Fruit fly (Drosophila melanogaster) whole organism, embryonic: Measurements from ENCODE around the gene Uck.

Experiments
- Adf1 ChIP-seq: fragments of 200-800 bp; sonication (Bioruptor generic); IDR thresholded peaks from 2 replicates; pipeline ENCODE4 v1.3.6; 2022; ENCODE audit warnings: missing biosample characterization, missing genetic modification characterization
- Aef1 ChIP-seq: fragments of 200-800 bp; sonication (Bioruptor generic); IDR thresholded peaks from 3 replicates; pipeline ENCODE4 v1.3.6; 2022; ENCODE audit warnings: missing biosample characterization, missing genetic modification characterization
- Bdp1 ChIP-seq: fragments of 200-800 bp; sonication (Bioruptor generic); optimal IDR thresholded peaks from 3 replicates; lab custom pipeline; 2016; ENCODE audit warnings: missing biosample characterization, missing genetic modification characterization
- Blimp-1 ChIP-seq: fragments of 200-800 bp; sonication (Bioruptor generic); optimal IDR thresholded peaks from 3 replicates; lab custom pipeline; 2018; ENCODE audit warnings: missing biosample characterization, missing genetic modification characterization, mild to moderate bottlenecking, moderate library complexity, missing genetic modification reagents
- BtbVII ChIP-seq: fragments of 200-800 bp; sonication (Bioruptor generic); optimal IDR thresholded peaks from 3 replicates; lab custom pipeline; 2017; ENCODE audit warnings: missing biosample characterization, mild to moderate bottlenecking, missing genetic modification characterization
- CG10209 ChIP-seq: fragments of 200-800 bp; sonication (Bioruptor generic); optimal IDR thresholded peaks from 3 replicates; lab custom pipeline; 2017; ENCODE audit warnings: missing biosample characterization, mild to moderate bottlenecking, missing genetic modification characterization, missing genetic modification reagents
- CG11085 ChIP-seq: fragments of 200-800 bp; sonication (Bioruptor generic); IDR thresholded peaks from 2 replicates; pipeline ENCODE4 v1.3.6; 2022; ENCODE audit warnings: missing biosample characterization, missing genetic modification characterization
- CG11695 ChIP-seq: fragments of 200-800 bp; sonication (Bioruptor generic); IDR thresholded peaks from 3 replicates; pipeline ENCODE4 v1.3.6; 2022; ENCODE audit warnings: missing biosample characterization, missing genetic modification characterization
- CG12769 ChIP-seq: fragments of 200-800 bp; sonication (Bioruptor generic); optimal IDR thresholded peaks from 2 replicates; lab custom pipeline; 2019; ENCODE audit warnings: missing biosample characterization, mild to moderate bottlenecking, missing genetic modification characterization, moderate library complexity
- CG18476 ChIP-seq: fragments of 200-800 bp; sonication (Bioruptor generic); optimal IDR thresholded peaks from 2 replicates; lab custom pipeline; 2016; ENCODE audit warnings: missing biosample characterization, mild to moderate bottlenecking, missing genetic modification characterization
- CG2678 ChIP-seq: fragments of 200-800 bp; sonication (Bioruptor generic); optimal IDR thresholded peaks from 3 replicates; lab custom pipeline; 2019; ENCODE audit warnings: missing biosample characterization, mild to moderate bottlenecking, missing genetic modification characterization, moderate library complexity
- CG2712 ChIP-seq: fragments of 200-800 bp; optimal IDR thresholded peaks from 3 replicates; lab custom pipeline; 2019; ENCODE audit warnings: missing biosample characterization, mild to moderate bottlenecking, missing genetic modification characterization, moderate library complexity
- CG2875 ChIP-seq: fragments of 200-800 bp; sonication (Bioruptor generic); optimal IDR thresholded peaks from 2 replicates; lab custom pipeline; 2017; ENCODE audit warnings: missing biosample characterization, mild to moderate bottlenecking, missing genetic modification characterization, missing genetic modification reagents
- CG32772 ChIP-seq: fragments of 200-800 bp; sonication (Bioruptor generic); IDR thresholded peaks from 2 replicates; pipeline ENCODE4 v1.3.6; 2022; ENCODE audit warnings: missing biosample characterization, missing genetic modification characterization
- CG3847 ChIP-seq: fragments of 200-800 bp; sonication (Bioruptor generic); IDR thresholded peaks from 2 replicates; pipeline ENCODE4 v1.3.6; 2022; ENCODE audit warnings: missing biosample characterization, missing genetic modification characterization
- CG4730 ChIP-seq: fragments of 200-800 bp; sonication (Bioruptor generic); IDR thresholded peaks from 2 replicates; pipeline ENCODE4 v1.3.6; 2022; ENCODE audit warnings: missing biosample characterization, missing genetic modification characterization
- CG6175 ChIP-seq: fragments of 200-800 bp; sonication (Bioruptor generic); IDR thresholded peaks from 3 replicates; pipeline ENCODE4 v1.3.6; 2022; ENCODE audit warnings: missing biosample characterization, missing genetic modification characterization
- CG7963 ChIP-seq: fragments of 200-800 bp; sonication (Bioruptor generic); IDR thresholded peaks from 3 replicates; pipeline ENCODE4 v1.3.6; 2022; ENCODE audit warnings: missing biosample characterization, missing genetic modification characterization; ENCODE audit not compliant: partially characterized antibody
- CG8359 ChIP-seq: fragments of 200-800 bp; sonication (Bioruptor generic); optimal IDR thresholded peaks from 2 replicates; lab custom pipeline; 2017; ENCODE audit warnings: missing biosample characterization, mild to moderate bottlenecking, missing genetic modification characterization, borderline replicate concordance
- CG8478 ChIP-seq: fragments of >200 bp; optimal IDR thresholded peaks from 2 replicates; lab custom pipeline; 2018
- CG8924 ChIP-seq: fragments of 200-800 bp; optimal IDR thresholded peaks from 3 replicates; lab custom pipeline; 2019; ENCODE audit warnings: missing biosample characterization, mild to moderate bottlenecking, missing genetic modification characterization, moderate library complexity
- CG9609 ChIP-seq: fragments of 200-800 bp; sonication (Bioruptor generic); optimal IDR thresholded peaks from 3 replicates; lab custom pipeline; 2016; ENCODE audit warnings: missing biosample characterization, missing genetic modification characterization
- Camta ChIP-seq: fragments of 200-800 bp; sonication (Bioruptor generic); optimal IDR thresholded peaks from 2 replicates; lab custom pipeline; 2016; ENCODE audit warnings: missing biosample characterization, missing genetic modification characterization
- D19B ChIP-seq: fragments of 200-800 bp; sonication (Bioruptor generic); optimal IDR thresholded peaks from 2 replicates; lab custom pipeline; 2017; ENCODE audit warnings: missing biosample characterization, mild to moderate bottlenecking, missing genetic modification characterization
- Dbx ChIP-seq: fragments of 200-800 bp; sonication (Bioruptor generic); IDR thresholded peaks from 3 replicates; pipeline ENCODE4 v1.3.6; 2022; ENCODE audit warnings: missing biosample characterization, missing genetic modification characterization
- ERR ChIP-seq: fragments of 200-800 bp; sonication (Bioruptor generic); optimal IDR thresholded peaks from 2 replicates; lab custom pipeline; 2016; ENCODE audit warnings: missing biosample characterization, missing genetic modification characterization
- GATAe ChIP-seq: fragments of 200-800 bp; sonication (Bioruptor generic); conservative IDR thresholded peaks from 2 replicates; pipeline ENCODE4 v1.3.6; 2022; ENCODE audit warnings: missing biosample characterization, missing genetic modification characterization
- Gug ChIP-seq: fragments of 200-800 bp; sonication (Bioruptor generic); IDR thresholded peaks from 4 replicates; pipeline ENCODE4 v1.3.6; 2022; ENCODE audit warnings: missing biosample characterization, missing genetic modification characterization
- Hand ChIP-seq: fragments of 200-800 bp; sonication (Bioruptor generic); optimal IDR thresholded peaks from 2 replicates; lab custom pipeline; 2017; ENCODE audit warnings: mild to moderate bottlenecking, missing biosample characterization, missing genetic modification reagents, missing genetic modification characterization
- Hmr ChIP-seq: fragments of 200-800 bp; sonication (Bioruptor generic); optimal IDR thresholded peaks from 3 replicates; lab custom pipeline; 2017; ENCODE audit warnings: mild to moderate bottlenecking, missing biosample characterization, missing genetic modification reagents, missing genetic modification characterization
- Hr51 ChIP-seq, 2 experiments: fragments of 200-800 bp; sonication (Bioruptor generic); optimal IDR thresholded peaks; 2 replicates in 1 of 2; 3 replicates in 1 of 2; lab custom pipeline; 2016 to 2018; ENCODE audit warnings: missing biosample characterization in 2 of 2, missing genetic modification characterization in 2 of 2, mild to moderate bottlenecking in 1 of 2, moderate library complexity in 1 of 2
- Kr ChIP-seq: fragments of 200-800 bp; sonication (Bioruptor generic); optimal IDR thresholded peaks from 2 replicates; lab custom pipeline; 2017; ENCODE audit warnings: missing biosample characterization, mild to moderate bottlenecking, missing genetic modification characterization
- Lim3 ChIP-seq: fragments of 200-800 bp; sonication (Bioruptor generic); IDR thresholded peaks from 2 replicates; pipeline ENCODE4 v1.3.6; 2022; ENCODE audit warnings: missing biosample characterization, missing genetic modification characterization
- Mad ChIP-seq: fragments of 200-800 bp; sonication (Bioruptor generic); optimal IDR thresholded peaks from 2 replicates; lab custom pipeline; 2016; ENCODE audit warnings: missing biosample characterization, missing genetic modification characterization
- Nf-YA ChIP-seq: fragments of 200-800 bp; sonication (Bioruptor generic); IDR thresholded peaks from 2 replicates; pipeline ENCODE4 v1.3.6; 2022; ENCODE audit warnings: missing biosample characterization, missing genetic modification characterization
- Rx ChIP-seq: fragments of 200-800 bp; sonication (Bioruptor generic); IDR thresholded peaks from 2 replicates; pipeline ENCODE4 v1.3.6; 2022; ENCODE audit warnings: missing biosample characterization, missing genetic modification characterization
- Xrp1 ChIP-seq: fragments of 200-800 bp; sonication (Bioruptor generic); IDR thresholded peaks from 2 replicates; pipeline ENCODE4 v1.3.6; 2022; ENCODE audit warnings: missing biosample characterization, missing genetic modification characterization
- abd-A ChIP-seq: fragments of 200-800 bp; sonication (Bioruptor generic); optimal IDR thresholded peaks from 3 replicates; lab custom pipeline; 2019; ENCODE audit warnings: missing biosample characterization, mild to moderate bottlenecking, missing genetic modification characterization, moderate library complexity
- ci ChIP-seq: fragments of 200-800 bp; sonication (Bioruptor generic); IDR thresholded peaks from 3 replicates; pipeline ENCODE4 v1.3.6; 2022; ENCODE audit warnings: missing biosample characterization, missing genetic modification characterization
- fd102C ChIP-seq: fragments of 200-800 bp; sonication (Bioruptor generic); optimal IDR thresholded peaks from 2 replicates; lab custom pipeline; 2018; ENCODE audit warnings: missing biosample characterization, mild to moderate bottlenecking, missing genetic modification characterization, moderate library complexity
- ftz-f1 ChIP-seq: fragments of 200-800 bp; sonication (Bioruptor generic); optimal IDR thresholded peaks from 2 replicates; lab custom pipeline; 2016; ENCODE audit warnings: missing biosample characterization, missing genetic modification characterization
- gem ChIP-seq: fragments of 200-800 bp; sonication (Bioruptor generic); optimal IDR thresholded peaks from 2 replicates; lab custom pipeline; 2019; ENCODE audit warnings: missing biosample characterization, mild to moderate bottlenecking, missing genetic modification characterization, moderate library complexity
- gsb ChIP-seq: fragments of 200-800 bp; sonication (Bioruptor generic); IDR thresholded peaks from 2 replicates; pipeline ENCODE4 v1.3.6; 2022; ENCODE audit warnings: missing biosample characterization, missing genetic modification characterization
- kah ChIP-seq: fragments of 200-800 bp; sonication (Bioruptor generic); optimal IDR thresholded peaks from 2 replicates; lab custom pipeline; 2018; ENCODE audit warnings: missing biosample characterization, mild to moderate bottlenecking, missing genetic modification characterization
- lola ChIP-seq, 3 experiments: fragments of >200 bp in 2 of 3; fragments of 200-800 bp in 1 of 3; sonication (Bioruptor generic) in 1 of 3; optimal IDR thresholded peaks; 2 replicates each; lab custom pipeline; 2017 to 2019; ENCODE audit warnings: missing biosample characterization in 3 of 3, missing genetic modification characterization in 3 of 3, mild to moderate bottlenecking in 1 of 3, moderate library complexity in 1 of 3
- otp ChIP-seq: fragments of 200-800 bp; sonication (Bioruptor generic); IDR thresholded peaks from 3 replicates; pipeline ENCODE4, ENCODE4 v1.3.6; 2022; ENCODE audit warnings: missing biosample characterization, missing genetic modification characterization
- pb ChIP-seq: fragments of 200-800 bp; sonication (Bioruptor generic); optimal IDR thresholded peaks from 3 replicates; lab custom pipeline; 2016; ENCODE audit warnings: missing biosample characterization, missing genetic modification characterization
- peb ChIP-seq: fragments of 200-800 bp; sonication (Bioruptor generic); IDR thresholded peaks from 2 replicates; pipeline ENCODE4 v1.3.6; 2022; ENCODE audit warnings: missing biosample characterization, missing genetic modification characterization
- row ChIP-seq: fragments of 200-800 bp; sonication (Bioruptor generic); IDR thresholded peaks from 3 replicates; pipeline ENCODE4 v1.3.6; 2022; ENCODE audit warnings: missing biosample characterization, missing genetic modification characterization
- ssp ChIP-seq: fragments of 200-800 bp; sonication (Bioruptor generic); IDR thresholded peaks from 2 replicates; pipeline ENCODE4 v1.3.6; 2022; ENCODE audit warnings: missing biosample characterization, missing genetic modification characterization
- tio ChIP-seq: fragments of 200-800 bp; sonication (Bioruptor generic); optimal IDR thresholded peaks from 2 replicates; lab custom pipeline; 2017; ENCODE audit warnings: missing biosample characterization, missing genetic modification characterization, inconsistent platforms
- twi ChIP-seq: fragments of 200-800 bp; optimal IDR thresholded peaks from 2 replicates; lab custom pipeline; 2019; ENCODE audit warnings: missing biosample characterization, mild to moderate bottlenecking, missing genetic modification characterization, moderate library complexity
- vvl ChIP-seq: fragments of 200-800 bp; sonication (Bioruptor generic); IDR thresholded peaks from 2 replicates; pipeline ENCODE4 v1.3.6; 2022; ENCODE audit warnings: missing biosample characterization, missing genetic modification characterization

Uck gene

dm6 chr3R:24293171-24293570 is 3.2 kb downstream of the Uck start (continued):
- no peak for TF ChIP-seq gsb (GFP tag; lab: Robert Waterston, UW)
- peak; percentile 62 for TF ChIP-seq CG2875 (GFP tag; lab: Kevin White, UChicago)
- no peak for TF ChIP-seq Camta (GFP tag; lab: Kevin White, UChicago)
- TF ChIP-seq Gug (GFP tag; lab: Robert Waterston, UW), result no peak
- TF ChIP-seq Rx (GFP tag; lab: Robert Waterston, UW), result no peak
- TF ChIP-seq BtbVII, result no peak
- TF ChIP-seq Blimp-1 (GFP tag; lab: Kevin White, UChicago), result peak; percentile 71
- no peak for TF ChIP-seq CG18476 (GFP tag; lab: Kevin White, UChicago)
- TF ChIP-seq CG9609 (GFP tag; lab: Kevin White, UChicago), result no peak
- no peak for TF ChIP-seq D19B (GFP tag; lab: Kevin White, UChicago)
- TF ChIP-seq Nf-YA, result no peak
- no peak for TF ChIP-seq abd-A (tag; lab: Kevin White, UChicago)
- peak; percentile 54 for TF ChIP-seq CG2712 (tag; lab: Kevin White, UChicago)
- no peak for TF ChIP-seq pb (GFP tag; lab: Kevin White, UChicago)
- TF ChIP-seq kah, result no peak
- no peak for TF ChIP-seq Hand (GFP tag; lab: Kevin White, UChicago)
- TF ChIP-seq row (GFP tag; lab: Robert Waterston, UW), result no peak
- TF ChIP-seq ci (GFP tag; lab: Robert Waterston, UW), result no peak
- no peak for TF ChIP-seq Hr51 (GFP tag; optimal IDR thresholded peaks at IDR 0.05; lab: Kevin White, UChicago)
- no peak for TF ChIP-seq ERR (GFP tag; lab: Kevin White, UChicago)
- TF ChIP-seq Lim3 (GFP tag; lab: Robert Waterston, UW), result no peak
- TF ChIP-seq gem (tag; lab: Kevin White, UChicago), result peak; percentile 38
- TF ChIP-seq tio (GFP tag; lab: Kevin White, UChicago), result no peak
- no peak for TF ChIP-seq CG7963 (GFP tag; lab: Robert Waterston, UW)
- TF ChIP-seq CG11695 (GFP tag; lab: Robert Waterston, UW), result no peak
- TF ChIP-seq CG8924 (tag; lab: Kevin White, UChicago), result peak; percentile 22
- TF ChIP-seq Bdp1 (GFP tag; lab: Kevin White, UChicago), result no peak
- no peak for TF ChIP-seq twi (tag; lab: Kevin White, UChicago)
- no peak for TF ChIP-seq ftz-f1
- peak; percentile 60 for TF ChIP-seq CG8359 (GFP tag; lab: Kevin White, UChicago)
- peak; percentile 4 for TF ChIP-seq CG10209 (GFP tag; lab: Kevin White, UChicago)
- no peak for TF ChIP-seq CG12769 (tag; lab: Kevin White, UChicago)
- no peak for TF ChIP-seq Dbx
- TF ChIP-seq vvl (GFP tag; lab: Robert Waterston, UW), result no peak
- no peak for TF ChIP-seq CG3847 (GFP tag; lab: Robert Waterston, UW)
- no peak for TF ChIP-seq CG8478 (lab: Kevin White, UChicago)
- no peak for TF ChIP-seq Mad (GFP tag; lab: Kevin White, UChicago)
- peak; percentile 38; the same call in 1 of the 2 replicates for TF ChIP-seq Xrp1
- peak in 1 of 3 experiments; percentile 66 for TF ChIP-seq lola (GFP tag; optimal IDR thresholded peaks at IDR 0.05; lab: Kevin White, UChicago)
- TF ChIP-seq otp (GFP tag; lab: Robert Waterston, UW), result no peak
- TF ChIP-seq fd102C (GFP tag; lab: Kevin White, UChicago), result no peak
- TF ChIP-seq Aef1, result no peak
- no peak for TF ChIP-seq CG32772
- no peak for TF ChIP-seq Hmr (GFP tag; lab: Kevin White, UChicago)
- no peak for TF ChIP-seq Kr
- no peak for TF ChIP-seq Adf1 (GFP tag; lab: Robert Waterston, UW)
- TF ChIP-seq GATAe, result no peak
- TF ChIP-seq CG6175, result no peak
- TF ChIP-seq peb (GFP tag; lab: Robert Waterston, UW), result no peak
- TF ChIP-seq CG2678, result peak; percentile 60
- TF ChIP-seq CG4730, result no peak
- no peak for TF ChIP-seq CG11085 (GFP tag; lab: Robert Waterston, UW)
- TF ChIP-seq ssp (GFP tag; lab: Robert Waterston, UW), result no peak
